Worm (Caenorhabditis elegans): Measurements from ENCODE around the gene rpb-4.

rpb-4 gene

DNA sequence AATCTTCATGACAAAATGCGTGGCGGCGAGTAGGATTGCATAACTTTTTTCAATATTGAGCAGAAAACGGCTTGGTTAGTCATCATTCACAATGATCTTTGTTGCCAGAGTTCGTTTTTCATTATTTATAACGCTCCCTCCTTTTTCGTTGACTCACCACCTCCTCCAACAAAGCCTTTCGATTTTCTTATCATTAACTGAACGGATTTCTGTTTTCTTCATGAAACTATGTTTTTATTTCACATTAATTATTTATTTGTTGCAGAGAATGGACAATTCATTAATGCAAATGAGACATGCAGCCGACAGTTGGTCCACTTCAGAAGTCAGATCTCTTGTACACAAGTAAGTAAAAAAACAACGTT is 20.4 kb downstream of the rpb-4 start, which contains the start of gene bath-44:
bath-44 (plus strand) TSS at position 266 of the 365 bp plus-strand sequence.
- TF ChIP-seq C38D4.7 (GFP tag; optimal IDR thresholded peaks at IDR 0.05) (no peak), ceh-31 (tag; optimal IDR thresholded peaks at IDR 0.05) (no peak)

DNA sequence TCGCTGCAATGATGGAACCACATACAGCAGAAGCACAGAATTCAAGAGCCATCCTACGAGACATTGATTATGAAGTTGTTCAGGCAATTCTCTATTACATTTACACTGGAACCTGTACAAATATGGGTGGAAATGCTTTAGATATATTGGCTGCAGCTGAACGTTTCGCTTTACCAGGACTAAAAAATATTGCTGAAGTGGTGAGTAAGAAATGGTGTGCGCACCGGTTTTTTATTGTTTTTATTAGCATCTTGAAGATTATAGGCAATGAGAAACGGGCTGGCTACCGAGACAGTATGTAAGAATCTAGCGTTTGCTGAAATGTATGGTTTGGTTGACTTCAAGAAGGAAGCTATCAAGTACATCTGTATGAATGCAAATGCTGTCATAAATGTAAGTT is 21.8 kb downstream of the rpb-4 start:
- no peak for TF ChIP-seq gmeb-2 (tag; optimal IDR thresholded peaks at IDR 0.05)
- no peak for TF ChIP-seq fax-1 (tag; optimal IDR thresholded peaks at IDR 0.05)
- TF ChIP-seq ceh-14 (tag; optimal IDR thresholded peaks at IDR 0.05): no peak
- TF ChIP-seq ceh-19 (GFP tag; optimal IDR thresholded peaks at IDR 0.05): no peak
- no peak for TF ChIP-seq ztf-16 (tag; optimal IDR thresholded peaks at IDR 0.05)
- TF ChIP-seq pha-4 (tag; optimal IDR thresholded peaks at IDR 0.05): no peak

DNA sequence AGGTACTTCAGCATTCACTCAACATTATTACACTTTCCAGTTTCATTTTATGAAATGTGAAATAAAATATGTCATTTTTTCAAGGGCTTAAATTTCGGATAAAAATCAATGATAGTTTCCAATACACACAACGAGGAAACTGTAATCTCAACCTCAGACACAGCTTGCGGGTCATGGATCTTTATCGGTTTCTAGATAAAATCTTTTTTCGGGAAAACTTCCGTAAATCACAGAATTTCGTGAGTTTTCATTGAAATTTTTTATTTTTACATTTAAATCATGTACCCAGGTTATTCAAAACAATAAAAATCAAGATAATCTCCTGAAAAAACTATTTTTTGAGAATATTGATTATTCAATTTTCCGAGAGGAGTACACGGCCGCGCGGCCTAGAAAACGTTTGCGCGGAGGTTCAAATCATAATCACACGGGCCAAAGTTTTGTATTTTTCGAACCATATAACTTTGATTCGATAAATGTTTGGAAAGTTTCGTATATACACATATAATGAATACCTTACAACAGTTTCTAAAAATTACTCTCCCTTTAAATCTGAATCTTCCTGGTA is 23.1 kb downstream of the rpb-4 start:
- peak; percentile 45 for TF ChIP-seq ets-4 (tag; optimal IDR thresholded peaks at IDR 0.05)
- no peak for TF ChIP-seq fkh-6 (tag; optimal IDR thresholded peaks at IDR 0.05)
- TF ChIP-seq ceh-31 (tag; optimal IDR thresholded peaks at IDR 0.05): peak; percentile 4
- no peak for TF ChIP-seq dve-1 (tag; optimal IDR thresholded peaks at IDR 0.05)
- TF ChIP-seq nhr-232 (tag; optimal IDR thresholded peaks at IDR 0.05): no peak
- TF ChIP-seq hlh-13 (GFP tag; optimal IDR thresholded peaks at IDR 0.05): no peak

DNA sequence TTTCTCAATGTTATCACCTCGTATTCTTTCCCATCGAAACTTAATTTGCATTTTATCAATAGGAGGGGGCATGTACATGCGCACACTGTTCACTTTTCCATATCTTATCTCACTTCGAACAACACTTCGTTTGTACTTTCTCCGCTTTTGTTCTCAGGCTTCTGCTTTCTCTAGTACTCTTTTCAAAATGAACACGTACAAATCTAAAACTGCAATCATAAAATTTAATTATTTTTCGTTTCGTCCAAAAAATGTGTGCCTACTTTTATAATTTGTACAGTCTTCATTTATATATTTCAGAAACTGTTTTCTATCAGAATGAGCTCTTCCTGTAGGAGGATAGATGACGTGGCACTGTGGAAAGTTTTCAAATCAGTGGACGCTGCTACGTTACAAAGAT is 24.4 kb downstream of the rpb-4 start, which contains the start of gene C07D10.1:
C07D10.1 (plus strand) TSS at position 301 of the 400 bp plus-strand sequence.
- peak; percentile 11 for TF ChIP-seq elt-2 (tag; optimal IDR thresholded peaks at IDR 0.05)
- no peak for TF ChIP-seq hlh-6 (tag; optimal IDR thresholded peaks at IDR 0.05)

DNA sequence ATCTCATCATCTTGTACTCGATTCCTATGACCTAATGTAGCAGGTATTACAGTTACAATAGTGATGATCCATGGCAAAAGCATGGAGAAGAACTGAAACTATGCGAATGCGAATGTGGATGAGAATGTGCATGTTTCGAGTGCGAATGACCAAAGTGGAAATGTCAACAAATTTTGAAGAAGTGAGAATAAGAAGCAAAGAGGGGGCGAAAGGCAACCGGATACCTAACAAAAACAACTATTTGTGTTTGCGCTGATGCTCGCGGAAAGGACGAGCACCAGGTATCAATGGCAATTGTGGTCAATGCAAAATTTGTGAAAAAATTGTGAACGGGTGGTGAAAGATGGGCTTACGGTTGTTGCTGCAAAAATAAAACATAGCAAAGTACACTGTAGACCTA is 28.3 kb downstream of the rpb-4 start, which contains the start of gene nas-7:
nas-7 (minus strand) TSS at position 101 of the 400 bp plus-strand sequence.
- TF ChIP-seq lin-11 (tag; optimal IDR thresholded peaks at IDR 0.05): no peak
- no peak for TF ChIP-seq ama-1 (optimal IDR thresholded peaks at IDR 0.05)
- TF ChIP-seq nfya-1 (tag; optimal IDR thresholded peaks at IDR 0.05): no peak
- no peak for TF ChIP-seq zip-5 (tag; optimal IDR thresholded peaks at IDR 0.05)
- TF ChIP-seq elt-4 (tag; optimal IDR thresholded peaks at IDR 0.05): no peak
- no peak for TF ChIP-seq ceh-2 (tag; optimal IDR thresholded peaks at IDR 0.05)
- TF ChIP-seq madf-2 (tag; optimal IDR thresholded peaks at IDR 0.05): no peak
- no peak for TF ChIP-seq C08G9.2 (tag; optimal IDR thresholded peaks at IDR 0.05)
- TF ChIP-seq dmd-4 (tag; optimal IDR thresholded peaks at IDR 0.05; ENCODE audit: borderline replicate concordance): no peak
- no peak for TF ChIP-seq hlh-6 (tag; optimal IDR thresholded peaks at IDR 0.05)
- no peak for TF ChIP-seq pag-3 (tag; optimal IDR thresholded peaks at IDR 0.05; ENCODE audit: borderline replicate concordance)
- TF ChIP-seq hlh-13 (GFP tag; optimal IDR thresholded peaks at IDR 0.05): no peak
- no peak for TF ChIP-seq ceh-14 (tag; optimal IDR thresholded peaks at IDR 0.05)
- TF ChIP-seq fkh-10 (GFP tag; optimal IDR thresholded peaks at IDR 0.05): no peak
- no peak for TF ChIP-seq ceh-45 (GFP tag; IDR thresholded peaks at IDR 0.05)
- TF ChIP-seq fkh-6 (tag; optimal IDR thresholded peaks at IDR 0.05): no peak
- no peak for TF ChIP-seq ztf-16 (tag; optimal IDR thresholded peaks at IDR 0.05)

DNA sequence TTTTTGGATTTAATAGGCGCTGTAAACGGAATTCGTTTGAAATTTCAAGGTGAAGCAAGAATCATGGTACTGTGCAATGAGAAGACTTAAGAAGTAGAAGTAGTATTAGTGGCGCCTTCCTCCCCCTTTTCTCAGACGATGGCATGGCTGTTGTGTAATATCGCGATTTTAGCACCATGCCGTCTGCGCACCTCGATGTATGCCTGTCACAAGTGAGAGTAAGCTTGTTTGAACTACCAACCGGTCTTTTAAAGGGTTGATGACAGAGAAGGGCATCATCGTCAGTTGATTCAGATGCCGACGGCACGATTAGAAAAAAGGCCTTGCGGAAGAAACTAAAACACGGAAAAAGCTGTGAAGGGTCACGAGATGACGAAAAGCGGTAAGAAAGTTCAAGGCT is 29.7 kb downstream of the rpb-4 start:
- TF ChIP-seq hlh-30 (tag; optimal IDR thresholded peaks at IDR 0.05; ENCODE audit: insufficient read depth) (peak; percentile 36), lin-11 (tag; optimal IDR thresholded peaks at IDR 0.05) (no peak)

DNA sequence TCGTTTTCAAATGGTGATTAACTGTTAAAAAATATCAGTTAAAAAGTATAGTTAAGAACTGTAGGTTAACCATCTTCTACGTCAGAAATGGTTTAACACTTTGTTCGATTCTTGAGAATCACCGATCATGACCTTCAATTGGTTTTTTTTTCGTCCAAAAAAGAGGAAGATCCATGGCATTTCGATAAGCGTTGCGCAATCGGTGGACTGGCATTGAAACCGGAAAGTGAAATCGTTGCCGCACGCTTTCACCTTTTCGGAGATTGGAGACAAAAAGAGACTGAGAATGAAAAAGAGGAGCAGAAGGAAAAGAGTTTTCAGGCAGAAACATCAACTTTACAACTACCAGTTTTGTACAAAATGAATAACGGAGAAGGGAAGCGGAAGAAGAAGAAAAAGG is 31.0 kb downstream of the rpb-4 start:
- no peak for TF ChIP-seq T23F11.4 (GFP tag; optimal IDR thresholded peaks at IDR 0.05)
- no peak for TF ChIP-seq rnt-1 (tag; optimal IDR thresholded peaks at IDR 0.05)
- TF ChIP-seq fkh-6 (tag; optimal IDR thresholded peaks at IDR 0.05): no peak
